Worm (Caenorhabditis elegans): Measurements from ENCODE around the gene W02H5.8.
A peak's percentile ranks its signal among the peaks of the same experiment; 100 is the strongest.

Gene W02H5.8

ce11 chrV:2617499-2617898 is 35.0 kb downstream of the W02H5.8 start:
- no peak for TF ChIP-seq ztf-18 (tag; optimal IDR thresholded peaks at IDR 0.05)
- TF ChIP-seq D2030.7 (GFP tag; IDR thresholded peaks at IDR 0.05): no peak
- TF ChIP-seq efl-1 (GFP tag; optimal IDR thresholded peaks at IDR 0.05): no peak
- no peak for TF ChIP-seq ceh-58 (GFP tag; IDR thresholded peaks at IDR 0.05)
- no peak for TF ChIP-seq sdz-38 (tag; optimal IDR thresholded peaks at IDR 0.05)
- TF ChIP-seq him-1 (tag; optimal IDR thresholded peaks at IDR 0.05): no peak
- no peak for TF ChIP-seq repo-1 (tag; optimal IDR thresholded peaks at IDR 0.05)
- no peak for TF ChIP-seq F57A8.1 (GFP tag; optimal IDR thresholded peaks at IDR 0.05)
- TF ChIP-seq B0261.1 (tag; optimal IDR thresholded peaks at IDR 0.05): no peak
- no peak for TF ChIP-seq ama-1 (optimal IDR thresholded peaks at IDR 0.05)
- no peak for TF ChIP-seq ama-1 (GFP tag; optimal IDR thresholded peaks at IDR 0.05)
- no peak for TF ChIP-seq Y53G8AR.9 (GFP tag; conservative IDR thresholded peaks at IDR 0.05)
- no peak for TF ChIP-seq Y53F4B.3 (GFP tag; IDR thresholded peaks at IDR 0.05)
- TF ChIP-seq sea-2 (GFP tag; IDR thresholded peaks at IDR 0.05): no peak

- TF ChIP-seq hmg-1.2 (GFP tag; IDR thresholded peaks at IDR 0.05): peak; percentile 62; the same call in 1 of the 2 replicates
- no peak for TF ChIP-seq C06A6.2 (GFP tag; conservative IDR thresholded peaks at IDR 0.05)
- no peak for TF ChIP-seq fkh-3 (tag; optimal IDR thresholded peaks at IDR 0.05)
- TF ChIP-seq attf-5 (GFP tag; optimal IDR thresholded peaks at IDR 0.05): peak; percentile 28
- peak; percentile 14 for TF ChIP-seq lin-54 (GFP tag; optimal IDR thresholded peaks at IDR 0.05)
- peak; percentile 36 for TF ChIP-seq ztf-26 (tag; optimal IDR thresholded peaks at IDR 0.05)
- no peak for TF ChIP-seq nhr-120 (GFP tag; IDR thresholded peaks at IDR 0.05)
- TF ChIP-seq lin-26 (GFP tag; IDR thresholded peaks at IDR 0.05): peak; percentile 45; the same call in 1 of the 2 replicates
- TF ChIP-seq B0261.1 (tag; optimal IDR thresholded peaks at IDR 0.05): no peak
- no peak for TF ChIP-seq cebp-1 (GFP tag; IDR thresholded peaks at IDR 0.05)
- peak; percentile 38 for TF ChIP-seq cebp-1 (tag; optimal IDR thresholded peaks at IDR 0.05)
- peak; percentile 12 for TF ChIP-seq madf-10 (tag; optimal IDR thresholded peaks at IDR 0.05)
- TF ChIP-seq atf-7 (tag; optimal IDR thresholded peaks at IDR 0.05): peak; percentile 90
- no peak for TF ChIP-seq B0035.1 (tag; optimal IDR thresholded peaks at IDR 0.05)
- peak; percentile 50 for TF ChIP-seq nhr-80 (tag; optimal IDR thresholded peaks at IDR 0.05)
Observed at ce11 chrV:2614986-2615687, 37.3 kb downstream of the W02H5.8 start, which contains the start of gene F53E10.1. F53E10.1 (plus strand) TSS chrV:2615310.

ce11 chrV:2608352-2608751 is 44.1 kb downstream of the W02H5.8 start, which contains the start of gene acr-17:
acr-17 (plus strand) TSS chrV:2608652.
- TF ChIP-seq hrde-1 (tag; optimal IDR thresholded peaks at IDR 0.05; ENCODE audit: borderline replicate concordance) (no peak), him-1 (tag; optimal IDR thresholded peaks at IDR 0.05) (no peak), ztf-28 (GFP tag; IDR thresholded peaks at IDR 0.05) (no peak), ztf-18 (tag; optimal IDR thresholded peaks at IDR 0.05) (no peak), madf-10 (tag; optimal IDR thresholded peaks at IDR 0.05) (no peak), T26A5.8 (tag; optimal IDR thresholded peaks at IDR 0.05) (no peak), madf-6 (GFP tag; IDR thresholded peaks at IDR 0.05) (no peak), B0336.3 (GFP tag; IDR thresholded peaks at IDR 0.05) (no peak), F49E8.2 (tag; optimal IDR thresholded peaks at IDR 0.05; ENCODE audit: insufficient read depth) (no peak), madf-3 (GFP tag; IDR thresholded peaks at IDR 0.05) (no peak), F33H1.4 (GFP tag; IDR thresholded peaks at IDR 0.05) (no peak), rec-8 (tag; optimal IDR thresholded peaks at IDR 0.05) (no peak), cebp-2 (GFP tag; IDR thresholded peaks at IDR 0.05) (no peak), lin-26 (GFP tag; IDR thresholded peaks at IDR 0.05) (no peak), Y79H2A.3 (GFP tag; conservative IDR thresholded peaks at IDR 0.05) (no peak), bed-2 (GFP tag; IDR thresholded peaks at IDR 0.05) (no peak)
